Fruit fly (Drosophila melanogaster) whole organism, prepupa: ENCODE data around the gene Smug.

ENCODE experiments used
- Blimp-1 ChIP-seq: fragments of 200-800 bp; sonication (Bioruptor generic); optimal IDR thresholded peaks from 3 replicates; lab custom pipeline; 2017; ENCODE audit warnings: missing biosample characterization, missing genetic modification characterization, mild to moderate bottlenecking, moderate library complexity, missing genetic modification reagents
- CG10631 ChIP-seq: fragments of 200-800 bp; sonication (Bioruptor generic); optimal IDR thresholded peaks from 2 replicates; lab custom pipeline; 2016; ENCODE audit warnings: missing biosample characterization, missing genetic modification characterization
- CG10669 ChIP-seq: fragments of 200-800 bp; sonication (Bioruptor generic); optimal IDR thresholded peaks from 3 replicates; lab custom pipeline; 2018; ENCODE audit warnings: missing biosample characterization, mild to moderate bottlenecking, missing genetic modification characterization, moderate library complexity
- CG15336 ChIP-seq: fragments of 200-800 bp; sonication (Bioruptor generic); IDR thresholded peaks from 2 replicates; pipeline ENCODE4 v1.3.6; 2022; ENCODE audit warnings: missing biosample characterization, missing genetic modification characterization
- CG1621 ChIP-seq: fragments of 200-800 bp; sonication (Bioruptor generic); optimal IDR thresholded peaks from 3 replicates; lab custom pipeline; 2018; ENCODE audit warnings: missing biosample characterization, mild to moderate bottlenecking, missing genetic modification characterization
- CG3032 ChIP-seq: fragments of 200-800 bp; optimal IDR thresholded peaks from 2 replicates; lab custom pipeline; 2019; ENCODE audit warnings: missing biosample characterization, mild to moderate bottlenecking, missing genetic modification characterization, moderate library complexity
- CG31627 ChIP-seq: fragments of 200-800 bp; sonication (Bioruptor generic); optimal IDR thresholded peaks from 3 replicates; lab custom pipeline; 2016; ENCODE audit warnings: missing biosample characterization, missing genetic modification characterization
- CG34406 ChIP-seq: fragments of 200-800 bp; sonication (Bioruptor generic); optimal IDR thresholded peaks from 3 replicates; lab custom pipeline; 2016; ENCODE audit warnings: missing biosample characterization, missing genetic modification characterization
- CG3919 ChIP-seq: fragments of 200-800 bp; sonication (Bioruptor generic); optimal IDR thresholded peaks from 3 replicates; lab custom pipeline; 2016; ENCODE audit warnings: missing biosample characterization, missing genetic modification characterization
- CG6163 ChIP-seq: fragments of 200-800 bp; sonication (Bioruptor generic); IDR thresholded peaks from 3 replicates; pipeline ENCODE4 v1.3.6; 2022; ENCODE audit warnings: missing biosample characterization, missing genetic modification characterization
- CG6792 ChIP-seq: fragments of 200-800 bp; sonication (Bioruptor generic); optimal IDR thresholded peaks from 3 replicates; lab custom pipeline; 2016; ENCODE audit warnings: missing biosample characterization, missing genetic modification characterization
- CG6808 ChIP-seq: fragments of 200-800 bp; sonication (Bioruptor generic); optimal IDR thresholded peaks from 3 replicates; lab custom pipeline; 2017; ENCODE audit warnings: missing biosample characterization, missing genetic modification characterization, mild to moderate bottlenecking, moderate library complexity, missing genetic modification reagents
- CG6854 ChIP-seq: fragments of 200-800 bp; sonication (Bioruptor generic); optimal IDR thresholded peaks from 2 replicates; lab custom pipeline; 2017; ENCODE audit warnings: missing biosample characterization, mild to moderate bottlenecking, missing genetic modification characterization
- CG7368 ChIP-seq: fragments of 200-800 bp; sonication (Bioruptor generic); optimal IDR thresholded peaks from 3 replicates; lab custom pipeline; 2016; ENCODE audit warnings: missing biosample characterization, missing genetic modification characterization
- CG8119 ChIP-seq: fragments of 200-800 bp; sonication (Bioruptor generic); IDR thresholded peaks from 3 replicates; pipeline ENCODE4 v1.3.6; 2022; ENCODE audit warnings: missing biosample characterization, missing genetic modification characterization
- CG8319 ChIP-seq: fragments of 200-800 bp; sonication (Bioruptor generic); optimal IDR thresholded peaks from 3 replicates; lab custom pipeline; 2016; ENCODE audit warnings: missing biosample characterization, missing genetic modification characterization
- CG8632 ChIP-seq: fragments of 200-800 bp; sonication (Bioruptor generic); optimal IDR thresholded peaks from 3 replicates; lab custom pipeline; 2016; ENCODE audit warnings: missing biosample characterization, missing genetic modification characterization
- CG9139 ChIP-seq: fragments of 200-800 bp; sonication (Bioruptor generic); optimal IDR thresholded peaks from 3 replicates; lab custom pipeline; 2017; ENCODE audit warnings: missing biosample characterization, mild to moderate bottlenecking, missing genetic modification characterization
- Eip78C ChIP-seq: fragments of 200-800 bp; sonication (Bioruptor generic); peaks from one replicate; lab custom pipeline; 2016; ENCODE audit warnings: missing biosample characterization, missing genetic modification characterization
- Ets21C ChIP-seq: fragments of 200-800 bp; sonication (Bioruptor generic); optimal IDR thresholded peaks from 3 replicates; lab custom pipeline; 2016; ENCODE audit warnings: missing biosample characterization, missing genetic modification characterization
- Ets96B ChIP-seq: fragments of 200-800 bp; optimal IDR thresholded peaks from 2 replicates; lab custom pipeline; 2019; ENCODE audit warnings: missing biosample characterization, mild to moderate bottlenecking, missing genetic modification characterization, moderate library complexity
- Gug ChIP-seq: fragments of 200-800 bp; sonication (Bioruptor generic); IDR thresholded peaks from 2 replicates; pipeline ENCODE4 v1.3.6; 2022; ENCODE audit warnings: missing biosample characterization, missing genetic modification characterization
- Hr38 ChIP-seq: sonication (Bioruptor generic); optimal IDR thresholded peaks from 2 replicates; lab custom pipeline; 2016; ENCODE audit warnings: missing biosample characterization, missing genetic modification characterization
- Hr39 ChIP-seq: fragments of 200-800 bp; sonication (Bioruptor generic); optimal IDR thresholded peaks from 2 replicates; lab custom pipeline; 2016; ENCODE audit warnings: missing biosample characterization, missing genetic modification characterization
- Hr4 ChIP-seq: fragments of 200-800 bp; sonication (Bioruptor generic); optimal IDR thresholded peaks from 3 replicates; lab custom pipeline; 2016; ENCODE audit warnings: missing biosample characterization, missing genetic modification characterization
- Smox ChIP-seq: fragments of 200-800 bp; sonication (Bioruptor generic); optimal IDR thresholded peaks from 3 replicates; lab custom pipeline; 2016; ENCODE audit warnings: missing biosample characterization, missing genetic modification characterization
- Sox102F ChIP-seq: fragments of 200-800 bp; sonication (Bioruptor generic); optimal IDR thresholded peaks from 2 replicates; lab custom pipeline; 2016; ENCODE audit warnings: missing biosample characterization, mild to moderate bottlenecking, missing genetic modification characterization
- Sox14 ChIP-seq: fragments of 200-800 bp; sonication (Bioruptor generic); optimal IDR thresholded peaks from 3 replicates; lab custom pipeline; 2016; ENCODE audit warnings: missing biosample characterization, missing genetic modification characterization
- achi ChIP-seq: fragments of 200-800 bp; sonication (Bioruptor generic); optimal IDR thresholded peaks from 3 replicates; lab custom pipeline; 2016; ENCODE audit warnings: missing biosample characterization, missing genetic modification characterization
- cyc ChIP-seq: fragments of 200-800 bp; sonication (Bioruptor generic); optimal IDR thresholded peaks from 3 replicates; lab custom pipeline; 2016; ENCODE audit warnings: missing biosample characterization, missing genetic modification characterization
- eg ChIP-seq: fragments of 200-800 bp; sonication (Bioruptor generic); IDR thresholded peaks from 3 replicates; pipeline ENCODE4 v1.3.6; 2022; ENCODE audit warnings: missing biosample characterization, missing genetic modification characterization
- fd85E ChIP-seq: fragments of 200-800 bp; sonication (Bioruptor generic); optimal IDR thresholded peaks from 3 replicates; lab custom pipeline; 2016; ENCODE audit warnings: missing biosample characterization, missing genetic modification characterization
- lz ChIP-seq: fragments of 200-800 bp; sonication (Bioruptor generic); optimal IDR thresholded peaks from 3 replicates; lab custom pipeline; 2016; ENCODE audit warnings: missing biosample characterization, missing genetic modification characterization
- net ChIP-seq: fragments of 200-800 bp; sonication (Bioruptor generic); optimal IDR thresholded peaks from 3 replicates; lab custom pipeline; 2016; ENCODE audit warnings: missing biosample characterization, missing genetic modification characterization
- pdm3 ChIP-seq: fragments of 200-800 bp; sonication (Bioruptor generic); optimal IDR thresholded peaks from 3 replicates; lab custom pipeline; 2016; ENCODE audit warnings: missing biosample characterization, missing genetic modification characterization
- spab ChIP-seq: fragments of 200-800 bp; sonication (Bioruptor generic); optimal IDR thresholded peaks from 2 replicates; lab custom pipeline; 2017; ENCODE audit warnings: missing biosample characterization, mild to moderate bottlenecking, missing genetic modification characterization, missing genetic modification reagents
- ss ChIP-seq, 2 experiments: fragments of 200-800 bp; sonication (Bioruptor generic); optimal IDR thresholded peaks; 2 replicates in 1 of 2; 3 replicates in 1 of 2; lab custom pipeline; 2017 to 2018; ENCODE audit warnings: mild to moderate bottlenecking in 2 of 2, missing biosample characterization in 2 of 2, missing genetic modification characterization in 2 of 2, moderate library complexity in 1 of 2
- svp ChIP-seq: fragments of 200-800 bp; sonication (Bioruptor generic); peaks from one replicate; lab custom pipeline; 2016; ENCODE audit warnings: missing biosample characterization, missing genetic modification characterization
- topi ChIP-seq: fragments of 200-800 bp; sonication (Bioruptor generic); optimal IDR thresholded peaks from 3 replicates; lab custom pipeline; 2016; ENCODE audit warnings: missing biosample characterization, missing genetic modification characterization

Gene Smug

DNA sequence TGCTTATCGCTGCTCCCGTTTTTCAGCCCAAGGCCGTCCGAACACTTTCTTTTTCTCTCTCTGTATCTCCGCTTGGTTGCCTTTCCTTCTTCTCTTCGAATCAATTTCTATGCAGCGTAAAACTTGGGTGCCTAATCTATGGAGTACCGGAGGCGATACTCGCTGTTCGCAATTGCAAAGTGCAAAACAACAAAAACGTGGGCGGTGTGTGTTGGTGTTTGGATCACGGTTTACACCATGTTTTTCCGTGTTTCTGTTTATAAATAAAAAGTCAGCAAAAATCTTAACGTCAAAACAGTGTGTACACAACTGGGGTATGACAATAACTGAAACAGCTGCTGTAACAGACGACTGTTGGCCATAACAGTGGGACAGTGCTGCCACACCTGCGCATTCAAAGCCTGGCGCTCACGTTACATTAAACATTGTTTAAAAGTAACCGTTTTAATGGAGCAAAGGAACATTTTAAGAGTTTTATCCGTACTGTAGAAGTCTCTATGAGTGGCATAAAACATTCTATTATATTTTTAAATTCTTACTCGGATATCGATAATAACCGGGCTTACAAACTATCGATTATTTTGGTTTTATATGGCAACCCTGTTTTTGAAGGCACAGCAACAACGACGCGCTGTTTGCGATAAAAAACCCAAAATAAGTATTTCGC lies 1.2 kb upstream of the Smug start, which contains the start of the genes m-cup and Det:
Gene m-cup (minus strand): TSS at position 333 of the 667 bp plus-strand sequence.
Gene Det (plus strand): TSS at position 588 of the 667 bp plus-strand sequence.
- no peak for TF ChIP-seq Blimp-1 (GFP tag; lab: Kevin White, UChicago)
- TF ChIP-seq CG3919, result peak; percentile 29
- TF ChIP-seq Hr39 (GFP tag; lab: Kevin White, UChicago), result peak; percentile 27
- TF ChIP-seq topi, result no peak
- peak; percentile 20 for TF ChIP-seq Sox14 (GFP tag; lab: Kevin White, UChicago)
- TF ChIP-seq CG6163 (GFP tag; lab: Robert Waterston, UW), result 0 out of 3 replicates have a peak, but pooled peaks have one; percentile 13
- TF ChIP-seq CG31627 (GFP tag; lab: Kevin White, UChicago), result peak; percentile 15
- peak; percentile 0 for TF ChIP-seq net
- peak; percentile 11 for TF ChIP-seq pdm3 (GFP tag; lab: Kevin White, UChicago)
- 0 out of 3 replicates have a peak, but pooled peaks have one; percentile 30 for TF ChIP-seq CG8119
- TF ChIP-seq Smox (GFP tag; lab: Kevin White, UChicago), result peak; percentile 10
- no peak for TF ChIP-seq CG7368 (GFP tag; lab: Kevin White, UChicago)
- TF ChIP-seq Eip78C, result peak; percentile 74
- TF ChIP-seq cyc (GFP tag; lab: Kevin White, UChicago), result peak; percentile 21
- TF ChIP-seq Ets96B (tag; lab: Kevin White, UChicago), result no peak
- peak; percentile 26 for TF ChIP-seq Ets21C (GFP tag; lab: Kevin White, UChicago)

DNA sequence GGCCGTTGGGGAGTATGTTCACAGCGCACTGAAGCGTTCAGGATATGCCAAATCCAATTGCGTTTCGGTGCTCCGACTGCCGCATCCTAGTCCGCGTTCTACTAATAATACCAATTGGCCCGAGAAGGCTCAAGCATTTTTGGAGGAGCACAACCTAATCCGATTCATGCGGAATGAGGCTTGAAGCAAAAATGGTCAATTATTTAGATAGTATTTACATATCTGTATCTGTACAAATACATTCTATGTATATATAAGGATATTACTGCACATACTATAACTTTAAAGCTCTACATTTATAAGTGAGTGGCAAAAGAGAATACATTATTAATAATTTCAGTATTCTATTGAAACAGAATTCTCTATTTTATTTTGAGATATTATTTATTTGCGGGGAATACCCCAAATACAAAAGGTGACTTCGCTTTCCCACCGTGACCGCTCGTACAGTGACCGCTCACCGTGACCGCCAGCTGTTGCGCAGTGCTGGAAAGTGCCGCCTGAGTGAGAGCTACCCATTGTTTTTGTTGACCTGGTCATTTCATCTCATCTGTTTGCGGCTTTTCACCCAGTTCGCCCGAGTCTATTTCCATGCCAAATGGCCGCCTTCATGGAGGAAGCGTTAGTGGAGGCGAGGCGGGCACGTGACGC lies 1.1 kb downstream of the Smug start, which contains the start of gene CG5292:
Gene CG5292 (plus strand): TSS at position 486 of the 651 bp plus-strand sequence.
- TF ChIP-seq Sox102F (GFP tag; lab: Kevin White, UChicago) (peak; percentile 31), Gug (GFP tag; lab: Robert Waterston, UW) (no peak), Hr4 (peak; percentile 49), CG6792 (peak; percentile 52), eg (peak; percentile 74), ss (GFP tag; optimal IDR thresholded peaks at IDR 0.05; lab: Kevin White, UChicago) (no peak), achi (peak; percentile 45), lz (GFP tag; lab: Kevin White, UChicago) (peak; percentile 55), spab (GFP tag; lab: Kevin White, UChicago) (no peak), net (peak; percentile 51), CG8119 (peak; percentile 56; the same call in 2 of the 3 replicates), CG3919 (peak; percentile 50), CG8632 (GFP tag; lab: Kevin White, UChicago) (peak; percentile 1), CG1621 (tag; lab: Kevin White, UChicago) (peak; percentile 28), CG3032 (tag; lab: Kevin White, UChicago) (peak; percentile 53), CG15336 (GFP tag; lab: Robert Waterston, UW) (peak; percentile 49; the same call in 1 of the 2 replicates), Hr39 (GFP tag; lab: Kevin White, UChicago) (peak; percentile 37), svp (GFP tag; lab: Kevin White, UChicago) (peak; percentile 84), CG9139 (GFP tag; lab: Kevin White, UChicago) (no peak), CG10669 (no peak), CG34406 (GFP tag; lab: Kevin White, UChicago) (no peak), CG6854 (GFP tag; lab: Kevin White, UChicago) (no peak), CG6163 (GFP tag; lab: Robert Waterston, UW) (peak; percentile 69; the same call in 2 of the 3 replicates), fd85E (GFP tag; lab: Kevin White, UChicago) (no peak), CG6808 (GFP tag; lab: Kevin White, UChicago) (peak; percentile 54), CG31627 (GFP tag; lab: Kevin White, UChicago) (peak; percentile 27), CG10631 (GFP tag; lab: Kevin White, UChicago) (peak; percentile 34), Smox (GFP tag; lab: Kevin White, UChicago) (peak; percentile 54), Hr38 (no peak), CG8319 (GFP tag; lab: Kevin White, UChicago) (peak; percentile 45), cyc (GFP tag; lab: Kevin White, UChicago) (peak; percentile 22)
